Fruit fly (Drosophila melanogaster): Measurements from ENCODE around the gene futsch.

futsch gene

dm6 chrX:1399056-1400003 lies 9.5 kb upstream of the futsch start (continued):
- no peak for TF ChIP-seq Ets97D (GFP tag; optimal IDR thresholded peaks at IDR 0.05)
- TF ChIP-seq abd-A (tag; optimal IDR thresholded peaks at IDR 0.05) = peak; percentile 73
- peak; percentile 83 for TF ChIP-seq Med (GFP tag)
- TF ChIP-seq gsb-n (tag; optimal IDR thresholded peaks at IDR 0.05) = no peak
- no peak for TF ChIP-seq cad (GFP tag; optimal IDR thresholded peaks at IDR 0.05)
- no peak for TF ChIP-seq Awh (GFP tag; IDR thresholded peaks at IDR 0.05)
- no peak for TF ChIP-seq CG7271 (tag; optimal IDR thresholded peaks at IDR 0.05)
- peak; percentile 14 for TF ChIP-seq CG2712 (tag; optimal IDR thresholded peaks at IDR 0.05)
- TF ChIP-seq ash1 (GFP tag; optimal IDR thresholded peaks at IDR 0.05) = no peak
- 0 out of 3 replicates have a peak, but pooled peaks have one; percentile 4 for TF ChIP-seq zfh1 (GFP tag; IDR thresholded peaks at IDR 0.05)
- TF ChIP-seq Mad (GFP tag; optimal IDR thresholded peaks at IDR 0.05) = no peak
- no peak for TF ChIP-seq grn (GFP tag; optimal IDR thresholded peaks at IDR 0.05)
- no peak for TF ChIP-seq hb (GFP tag; IDR thresholded peaks at IDR 0.05; ENCODE audit: partially characterized antibody)
- TF ChIP-seq salm (tag; optimal IDR thresholded peaks at IDR 0.05) = no peak

dm6 chrX:1405012-1405411 lies 3.9 kb upstream of the futsch start:
- TF ChIP-seq Lpt (GFP tag; optimal IDR thresholded peaks at IDR 0.05) (no peak), CTCF (GFP tag; optimal IDR thresholded peaks at IDR 0.05) (peak; percentile 83), onecut (GFP tag; IDR thresholded peaks at IDR 0.05) (peak; percentile 59), Hey (tag; optimal IDR thresholded peaks at IDR 0.05) (peak; percentile 37), pb (GFP tag; optimal IDR thresholded peaks at IDR 0.05) (no peak)

- no peak for TF ChIP-seq HLH3B (GFP tag; IDR thresholded peaks at IDR 0.05)
- TF ChIP-seq CG6854 (GFP tag; optimal IDR thresholded peaks at IDR 0.05) = no peak
- peak; percentile 93 for TF ChIP-seq abd-A (tag; optimal IDR thresholded peaks at IDR 0.05)
- no peak for TF ChIP-seq bigmax (GFP tag; optimal IDR thresholded peaks at IDR 0.05)
- no peak for TF ChIP-seq prd (optimal IDR thresholded peaks at IDR 0.05)
- no peak for TF ChIP-seq prd (GFP tag; IDR thresholded peaks at IDR 0.05)
- no peak for TF ChIP-seq CG4854 (GFP tag; optimal IDR thresholded peaks at IDR 0.05)
- TF ChIP-seq Neu2 (GFP tag; optimal IDR thresholded peaks at IDR 0.05; ENCODE audit: borderline replicate concordance) = no peak
- TF ChIP-seq bab2 (GFP tag; optimal IDR thresholded peaks at IDR 0.05) = no peak
- peak; percentile 61 for TF ChIP-seq scrt (GFP tag; optimal IDR thresholded peaks at IDR 0.05)
- peak; percentile 6 for TF ChIP-seq CG13894 (tag; optimal IDR thresholded peaks at IDR 0.05)
- no peak for TF ChIP-seq Kr (GFP tag; optimal IDR thresholded peaks at IDR 0.05)
- TF ChIP-seq jigr1 (GFP tag; IDR thresholded peaks at IDR 0.05) = no peak
- TF ChIP-seq CG10267 (tag; optimal IDR thresholded peaks at IDR 0.05) = no peak
- no peak for TF ChIP-seq Nf-YC (tag; optimal IDR thresholded peaks at IDR 0.05)
- TF ChIP-seq gsb-n (tag; optimal IDR thresholded peaks at IDR 0.05) = no peak
- peak; percentile 15 for TF ChIP-seq Deaf1 (tag; optimal IDR thresholded peaks at IDR 0.05)
- peak; percentile 50 for TF ChIP-seq crol (GFP tag; IDR thresholded peaks at IDR 0.05)
- TF ChIP-seq z (GFP tag; IDR thresholded peaks at IDR 0.05) = no peak
Observed at dm6 chrX:1405779-1406178, 3.1 kb upstream of the futsch start.

- no peak for TF ChIP-seq zen (tag; optimal IDR thresholded peaks at IDR 0.05)
- TF ChIP-seq nerfin-1 (tag; optimal IDR thresholded peaks at IDR 0.05) = peak; percentile 36
- TF ChIP-seq sens (GFP tag) = peak; percentile 71
- no peak for TF ChIP-seq bowl (GFP tag; IDR thresholded peaks at IDR 0.05)
- TF ChIP-seq Ets65A (GFP tag) = peak; percentile 2
- 0 out of 2 replicates have a peak, but pooled peaks have one; percentile 44 for TF ChIP-seq CG7372 (GFP tag; IDR thresholded peaks at IDR 0.05)
- TF ChIP-seq lab (GFP tag; optimal IDR thresholded peaks at IDR 0.05) = no peak
- TF ChIP-seq prd (optimal IDR thresholded peaks at IDR 0.05) = no peak
- TF ChIP-seq prd (GFP tag; IDR thresholded peaks at IDR 0.05) = 0 out of 3 replicates have a peak, but pooled peaks have one; percentile 26
- peak; percentile 6 for TF ChIP-seq CG10979 (tag; optimal IDR thresholded peaks at IDR 0.05)
- no peak for TF ChIP-seq eyg (GFP tag; optimal IDR thresholded peaks at IDR 0.05)
- TF ChIP-seq insv (GFP tag; optimal IDR thresholded peaks at IDR 0.05) = no peak
- peak; percentile 7 for TF ChIP-seq CG11504 (tag; optimal IDR thresholded peaks at IDR 0.05)
Observed at dm6 chrX:1407683-1408082, 1.2 kb upstream of the futsch start.

Measured in whole organism, embryonic.